Fruit fly (Drosophila melanogaster) whole organism, embryonic: ENCODE measurements around the gene CG15772.

Source experiments
- Antp ChIP-seq: fragments of 200-800 bp; sonication (Bioruptor generic); optimal IDR thresholded peaks from 3 replicates; lab custom pipeline; 2016; ENCODE audit warnings: missing biosample characterization, missing genetic modification characterization
- Asciz ChIP-seq: fragments of 200-800 bp; sonication (Bioruptor generic); optimal IDR thresholded peaks from 2 replicates; lab custom pipeline; 2017; ENCODE audit warnings: missing biosample characterization, mild to moderate bottlenecking, missing genetic modification characterization, missing genetic modification reagents
- Bdp1 ChIP-seq: fragments of 200-800 bp; sonication (Bioruptor generic); optimal IDR thresholded peaks from 3 replicates; lab custom pipeline; 2016; ENCODE audit warnings: missing biosample characterization, missing genetic modification characterization
- CG10147 ChIP-seq: fragments of 200-800 bp; sonication (Bioruptor generic); optimal IDR thresholded peaks from 2 replicates; lab custom pipeline; 2019; ENCODE audit warnings: missing biosample characterization, mild to moderate bottlenecking, missing genetic modification characterization, moderate library complexity
- CG10462 ChIP-seq: fragments of 200-800 bp; sonication (Bioruptor generic); optimal IDR thresholded peaks from 2 replicates; lab custom pipeline; 2016; ENCODE audit warnings: missing biosample characterization, missing genetic modification characterization
- CG10543 ChIP-seq: fragments of 200-800 bp; sonication (Bioruptor generic); optimal IDR thresholded peaks from 3 replicates; lab custom pipeline; 2017; ENCODE audit warnings: missing biosample characterization, mild to moderate bottlenecking, missing genetic modification characterization, moderate library complexity
- CG11247 ChIP-seq: fragments of 200-800 bp; sonication (Bioruptor generic); IDR thresholded peaks from 2 replicates; pipeline ENCODE4 v1.3.6; 2022; ENCODE audit warnings: missing biosample characterization, missing genetic modification characterization
- CG11695 ChIP-seq: fragments of 200-800 bp; sonication (Bioruptor generic); IDR thresholded peaks from 3 replicates; pipeline ENCODE4 v1.3.6; 2022; ENCODE audit warnings: missing biosample characterization, missing genetic modification characterization
- CG12299 ChIP-seq: fragments of 200-800 bp; sonication (Bioruptor generic); optimal IDR thresholded peaks from 2 replicates; lab custom pipeline; 2018; ENCODE audit warnings: missing biosample characterization, mild to moderate bottlenecking, missing genetic modification characterization
- CG13123 ChIP-seq: fragments of 200-800 bp; sonication (Bioruptor generic); optimal IDR thresholded peaks from 2 replicates; lab custom pipeline; 2016; ENCODE audit warnings: missing biosample characterization, missing genetic modification characterization
- CG14441 ChIP-seq: fragments of 200-800 bp; sonication (Bioruptor generic); IDR thresholded peaks from 2 replicates; pipeline ENCODE4 v1.3.6; 2022; ENCODE audit warnings: missing biosample characterization, missing genetic modification characterization
- CG14710 ChIP-seq: fragments of 200-800 bp; sonication (Bioruptor generic); optimal IDR thresholded peaks from 3 replicates; lab custom pipeline; 2019; ENCODE audit warnings: missing biosample characterization, mild to moderate bottlenecking, missing genetic modification characterization, moderate library complexity
- CG18599 ChIP-seq: fragments of 200-800 bp; sonication (Bioruptor generic); optimal IDR thresholded peaks from 3 replicates; lab custom pipeline; 2017; ENCODE audit warnings: missing biosample characterization, missing genetic modification characterization, mild to moderate bottlenecking, moderate library complexity, missing genetic modification reagents
- CG5180 ChIP-seq: fragments of 200-800 bp; sonication (Bioruptor generic); optimal IDR thresholded peaks from 3 replicates; lab custom pipeline; 2017; ENCODE audit warnings: missing biosample characterization, missing genetic modification characterization, mild to moderate bottlenecking, moderate library complexity, missing genetic modification reagents
- CG6765 ChIP-seq: fragments of 200-800 bp; sonication (Bioruptor generic); optimal IDR thresholded peaks from 3 replicates; lab custom pipeline; 2017; ENCODE audit warnings: missing biosample characterization, mild to moderate bottlenecking, missing genetic modification characterization
- CG7928 ChIP-seq: fragments of 200-800 bp; sonication (Bioruptor generic); optimal IDR thresholded peaks from 2 replicates; lab custom pipeline; 2017; ENCODE audit warnings: missing biosample characterization, mild to moderate bottlenecking, missing genetic modification characterization
- CG7987 ChIP-seq: fragments of 200-800 bp; sonication (Bioruptor generic); optimal IDR thresholded peaks from 2 replicates; lab custom pipeline; 2018; ENCODE audit warnings: missing biosample characterization, mild to moderate bottlenecking, missing genetic modification characterization, moderate library complexity
- CG8281 ChIP-seq: fragments of 200-800 bp; sonication (Bioruptor generic); optimal IDR thresholded peaks from 2 replicates; lab custom pipeline; 2018; ENCODE audit warnings: missing biosample characterization, mild to moderate bottlenecking, missing genetic modification characterization, moderate library complexity
- CG8944 ChIP-seq: fragments of 200-800 bp; sonication (Bioruptor generic); optimal IDR thresholded peaks from 3 replicates; lab custom pipeline; 2016; ENCODE audit warnings: missing biosample characterization, missing genetic modification characterization
- CG9727 ChIP-seq: fragments of 200-800 bp; sonication (Bioruptor generic); optimal IDR thresholded peaks from 3 replicates; lab custom pipeline; 2017; ENCODE audit warnings: missing biosample characterization, mild to moderate bottlenecking, missing genetic modification characterization
- Camta ChIP-seq: fragments of 200-800 bp; sonication (Bioruptor generic); optimal IDR thresholded peaks from 2 replicates; lab custom pipeline; 2016; ENCODE audit warnings: missing biosample characterization, missing genetic modification characterization
- CkIIα-i1 ChIP-seq: fragments of 200-800 bp; sonication (Bioruptor generic); IDR thresholded peaks from 2 replicates; pipeline ENCODE4 v1.3.6; 2022; ENCODE audit warnings: missing biosample characterization, missing genetic modification characterization
- Gug ChIP-seq: fragments of 200-800 bp; sonication (Bioruptor generic); IDR thresholded peaks from 4 replicates; pipeline ENCODE4 v1.3.6; 2022; ENCODE audit warnings: missing biosample characterization, missing genetic modification characterization
- Rfx ChIP-seq: fragments of 200-800 bp; sonication (Bioruptor generic); IDR thresholded peaks from 2 replicates; pipeline ENCODE4 v1.3.6; 2022; ENCODE audit warnings: missing biosample characterization, missing genetic modification characterization
- Rx ChIP-seq: fragments of 200-800 bp; sonication (Bioruptor generic); IDR thresholded peaks from 2 replicates; pipeline ENCODE4 v1.3.6; 2022; ENCODE audit warnings: missing biosample characterization, missing genetic modification characterization
- Sox100B ChIP-seq: fragments of 200-800 bp; sonication (Bioruptor generic); optimal IDR thresholded peaks from 3 replicates; lab custom pipeline; 2018; ENCODE audit warnings: missing biosample characterization, mild to moderate bottlenecking, missing genetic modification characterization
- Trl ChIP-seq, 3 experiments: fragments of >200 bp in 2 of 3; fragments of 200-800 bp in 1 of 3; sonication (Bioruptor generic) in 1 of 3; optimal IDR thresholded peaks; 2 replicates in 1 of 3; 3 replicates in 2 of 3; lab custom pipeline; 2016 to 2017; ENCODE audit warnings: missing biosample characterization in 1 of 3, missing genetic modification characterization in 1 of 3
- aop ChIP-seq: fragments of 200-800 bp; sonication (Bioruptor generic); IDR thresholded peaks from 2 replicates; pipeline ENCODE4 v1.3.6; 2022; ENCODE audit warnings: missing biosample characterization, missing genetic modification characterization
- caup ChIP-seq: fragments of 200-800 bp; sonication (Bioruptor generic); optimal IDR thresholded peaks from 3 replicates; lab custom pipeline; 2017; ENCODE audit warnings: missing biosample characterization, mild to moderate bottlenecking, missing genetic modification characterization, moderate library complexity; ENCODE audit not compliant: severe bottlenecking
- dan ChIP-seq: fragments of 200-800 bp; sonication (Bioruptor generic); IDR thresholded peaks from 2 replicates; pipeline ENCODE4 v1.3.6; 2022; ENCODE audit warnings: missing biosample characterization, missing genetic modification characterization
- dm ChIP-seq: fragments of 200-800 bp; sonication (Bioruptor generic); optimal IDR thresholded peaks from 3 replicates; lab custom pipeline; 2016; ENCODE audit warnings: missing biosample characterization, missing genetic modification characterization
- dysf ChIP-seq: fragments of 200-800 bp; sonication (Bioruptor generic); IDR thresholded peaks from 3 replicates; pipeline ENCODE4 v1.3.6; 2022; ENCODE audit warnings: missing biosample characterization, missing genetic modification characterization
- eyg ChIP-seq: fragments of 200-800 bp; sonication (Bioruptor generic); optimal IDR thresholded peaks from 3 replicates; lab custom pipeline; 2016; ENCODE audit warnings: missing biosample characterization, missing genetic modification characterization
- fd64A ChIP-seq: fragments of 200-800 bp; sonication (Bioruptor generic); optimal IDR thresholded peaks from 3 replicates; lab custom pipeline; 2018; ENCODE audit warnings: missing biosample characterization, mild to moderate bottlenecking, missing genetic modification characterization
- fu2 ChIP-seq: fragments of 200-800 bp; sonication (Bioruptor generic); optimal IDR thresholded peaks from 2 replicates; lab custom pipeline; 2016; ENCODE audit warnings: missing biosample characterization, missing genetic modification characterization
- gcm2 ChIP-seq: fragments of 200-800 bp; sonication (Bioruptor generic); optimal IDR thresholded peaks from 2 replicates; lab custom pipeline; 2016; ENCODE audit warnings: missing biosample characterization, missing genetic modification characterization
- gsb-n ChIP-seq: fragments of 200-800 bp; sonication (Bioruptor generic); optimal IDR thresholded peaks from 3 replicates; lab custom pipeline; 2018; ENCODE audit warnings: missing biosample characterization, mild to moderate bottlenecking, missing genetic modification characterization
- hkb ChIP-seq, 2 experiments: fragments of 200-800 bp in 1 of 2; fragments of >200 bp in 1 of 2; sonication (Bioruptor generic) in 1 of 2; IDR thresholded peaks in 1 of 2; optimal IDR thresholded peaks in 1 of 2; 2 replicates each; pipeline versions ENCODE4 v1.3.6 to Lab custom; 2017 to 2022; ENCODE audit warnings: missing biosample characterization in 1 of 2, missing genetic modification characterization in 1 of 2
- lbe ChIP-seq: fragments of 200-800 bp; sonication (Bioruptor generic); optimal IDR thresholded peaks from 2 replicates; lab custom pipeline; 2016; ENCODE audit warnings: missing biosample characterization, mild to moderate bottlenecking, missing genetic modification characterization
- lilli ChIP-seq: fragments of 200-800 bp; sonication (Bioruptor generic); optimal IDR thresholded peaks from 3 replicates; lab custom pipeline; 2016; ENCODE audit warnings: missing biosample characterization, missing genetic modification characterization
- luna ChIP-seq: fragments of 200-800 bp; sonication (Bioruptor generic); optimal IDR thresholded peaks from 2 replicates; lab custom pipeline; 2016; ENCODE audit warnings: missing biosample characterization, missing genetic modification characterization
- nmo ChIP-seq: fragments of 200-800 bp; sonication (Bioruptor generic); optimal IDR thresholded peaks from 2 replicates; lab custom pipeline; 2018; ENCODE audit warnings: missing biosample characterization, mild to moderate bottlenecking, missing genetic modification characterization, moderate library complexity
- pum ChIP-seq: fragments of 200-800 bp; sonication (Bioruptor generic); optimal IDR thresholded peaks from 2 replicates; lab custom pipeline; 2016; ENCODE audit warnings: missing biosample characterization, missing genetic modification characterization
- slbo ChIP-seq: fragments of 200-800 bp; sonication (Bioruptor generic); IDR thresholded peaks from 2 replicates; pipeline ENCODE4 v1.3.6; 2022; ENCODE audit warnings: missing biosample characterization, missing genetic modification characterization
- tio ChIP-seq: fragments of 200-800 bp; sonication (Bioruptor generic); optimal IDR thresholded peaks from 2 replicates; lab custom pipeline; 2017; ENCODE audit warnings: missing biosample characterization, missing genetic modification characterization, inconsistent platforms
- tx ChIP-seq: fragments of 200-800 bp; sonication (Bioruptor generic); optimal IDR thresholded peaks from 2 replicates; lab custom pipeline; 2016; ENCODE audit warnings: missing biosample characterization, missing genetic modification characterization
- vnd ChIP-seq: fragments of 200-800 bp; sonication (Bioruptor generic); IDR thresholded peaks from 3 replicates; pipeline ENCODE4 v1.3.6; 2022; ENCODE audit warnings: missing biosample characterization, missing genetic modification characterization; ENCODE audit not compliant: partially characterized antibody
- vvl ChIP-seq: fragments of 200-800 bp; sonication (Bioruptor generic); IDR thresholded peaks from 2 replicates; pipeline ENCODE4 v1.3.6; 2022; ENCODE audit warnings: missing biosample characterization, missing genetic modification characterization
- wek ChIP-seq: fragments of 200-800 bp; sonication (Bioruptor generic); optimal IDR thresholded peaks from 3 replicates; lab custom pipeline; 2018; ENCODE audit warnings: missing biosample characterization, mild to moderate bottlenecking, missing genetic modification characterization, moderate library complexity
- zfh1 ChIP-seq: fragments of 200-800 bp; sonication (Bioruptor generic); IDR thresholded peaks from 3 replicates; pipeline ENCODE4 v1.3.6; 2022; ENCODE audit warnings: missing biosample characterization, missing genetic modification characterization

CG15772 gene

DNA sequence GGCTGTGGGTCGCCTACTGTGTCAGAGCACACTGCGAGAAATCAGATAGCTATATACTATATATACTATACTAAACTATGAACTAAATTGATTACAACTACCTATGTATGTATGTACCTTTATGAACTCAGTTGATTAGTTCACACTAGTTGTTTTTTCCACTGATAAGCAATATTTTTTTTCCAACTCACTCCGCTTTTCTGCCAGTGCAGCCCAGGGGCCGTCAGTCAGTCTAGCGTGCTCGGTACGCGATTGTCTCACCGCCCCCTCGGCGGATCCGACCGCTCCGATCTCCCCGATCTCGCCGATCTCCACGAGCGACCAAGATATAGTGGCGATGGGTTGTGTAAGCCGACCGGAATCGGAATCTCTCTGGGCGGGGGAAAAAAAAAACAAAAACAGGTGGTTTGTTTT is 46.1 kb upstream of the CG15772 start (continued):
- TF ChIP-seq CG6765 (GFP tag; lab: Kevin White, UChicago) (peak; percentile 68), Antp (GFP tag; lab: Kevin White, UChicago) (peak; percentile 60), vnd (no peak), luna (peak; percentile 17), CG11695 (GFP tag; lab: Robert Waterston, UW) (peak; percentile 90), caup (GFP tag; lab: Kevin White, UChicago) (peak; percentile 87), Gug (GFP tag; lab: Robert Waterston, UW) (peak; percentile 85), CG10147 (GFP tag; lab: Kevin White, UChicago) (peak; percentile 89), CG8281 (tag; lab: Kevin White, UChicago) (peak; percentile 57), fu2 (GFP tag; lab: Kevin White, UChicago) (no peak), gcm2 (peak; percentile 15), Trl (optimal IDR thresholded peaks at IDR 0.05; lab: Kevin White, UChicago) (no peak), Trl (GFP tag; optimal IDR thresholded peaks at IDR 0.05; lab: Kevin White, UChicago) (peak; percentile 56), CG11247 (GFP tag; lab: Robert Waterston, UW) (peak; percentile 92), Sox100B (GFP tag; lab: Kevin White, UChicago) (peak; percentile 79), CG14710 (tag; lab: Kevin White, UChicago) (peak; percentile 48), CG5180 (peak; percentile 80), CG13123 (GFP tag; lab: Kevin White, UChicago) (no peak), dan (0 out of 2 replicates have a peak, but pooled peaks have one; percentile 35), tio (GFP tag; lab: Kevin White, UChicago) (peak; percentile 35), CG7987 (GFP tag; lab: Kevin White, UChicago) (peak; percentile 58), dm (no peak), wek (GFP tag; lab: Kevin White, UChicago) (peak; percentile 38), Camta (GFP tag; lab: Kevin White, UChicago) (peak; percentile 63), Rfx (GFP tag; lab: Robert Waterston, UW) (peak; percentile 96), CG9727 (peak; percentile 78), eyg (GFP tag; lab: Kevin White, UChicago) (peak; percentile 23), hkb (optimal IDR thresholded peaks at IDR 0.05; lab: Kevin White, UChicago) (no peak), hkb (GFP tag; IDR thresholded peaks at IDR 0.05; lab: Robert Waterston, UW) (peak; percentile 92), CG18599 (GFP tag; lab: Kevin White, UChicago) (peak; percentile 94), CG14441 (GFP tag; lab: Robert Waterston, UW) (peak; percentile 95), CG12299 (tag; lab: Kevin White, UChicago) (peak; percentile 48), dysf (GFP tag; lab: Robert Waterston, UW) (peak; percentile 96), lilli (GFP tag; lab: Kevin White, UChicago) (peak; percentile 76), CG7928 (peak; percentile 58), lbe (no peak), nmo (GFP tag; lab: Kevin White, UChicago) (peak; percentile 79), zfh1 (GFP tag; lab: Robert Waterston, UW) (peak; percentile 91), tx (peak; percentile 46), CG10462 (GFP tag; lab: Kevin White, UChicago) (peak; percentile 28), slbo (peak; percentile 89), aop (GFP tag; lab: Robert Waterston, UW) (no peak), CkIIα-i1 (GFP tag; lab: Robert Waterston, UW) (0 out of 2 replicates have a peak, but pooled peaks have one; percentile 47), vvl (peak; percentile 94), gsb-n (tag; lab: Kevin White, UChicago) (peak; percentile 58), pum (GFP tag; lab: Kevin White, UChicago) (peak; percentile 62), Rx (peak; percentile 85), CG10543 (peak; percentile 89), Asciz (peak; percentile 79), CG8944 (peak; percentile 44), fd64A (GFP tag; lab: Kevin White, UChicago) (peak; percentile 47), Bdp1 (GFP tag; lab: Kevin White, UChicago) (peak; percentile 19)
